Fruit fly (Drosophila melanogaster): ENCODE results near the gene kek1.

Gene kek1

DNA sequence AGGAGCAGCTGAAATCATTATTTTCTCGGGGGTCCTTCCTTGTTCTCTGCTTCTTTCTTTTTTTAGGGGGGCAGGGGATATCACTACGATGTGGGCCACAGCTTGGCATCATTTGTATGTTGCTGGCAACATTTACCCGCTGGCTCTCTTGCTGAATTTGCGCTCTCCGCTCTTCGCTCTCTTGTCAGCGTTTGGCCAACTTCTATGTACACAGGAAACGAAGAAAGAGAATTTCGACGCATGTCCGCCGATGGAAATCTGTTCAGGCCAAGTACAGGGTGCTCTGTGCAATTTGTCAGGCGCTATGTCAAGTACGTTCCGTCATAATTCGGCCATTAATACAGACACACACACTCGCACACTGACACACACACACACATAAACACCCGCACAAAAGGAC, 31.9 kb upstream of the kek1 start (continued):
- TF ChIP-seq zen2 (GFP tag; IDR thresholded peaks at IDR 0.05; ENCODE audit: partially characterized antibody) (peak; percentile 34; the same call in 1 of the 3 replicates), insv (GFP tag; optimal IDR thresholded peaks at IDR 0.05) (no peak), stwl (tag; optimal IDR thresholded peaks at IDR 0.05) (peak; percentile 51), tin (GFP tag; optimal IDR thresholded peaks at IDR 0.05) (no peak), lab (GFP tag; optimal IDR thresholded peaks at IDR 0.05) (peak; percentile 6), CG7928 (GFP tag; optimal IDR thresholded peaks at IDR 0.05) (no peak), abd-A (tag; optimal IDR thresholded peaks at IDR 0.05) (peak; percentile 58), CG4328 (GFP tag; optimal IDR thresholded peaks at IDR 0.05) (no peak), Myb (GFP tag; optimal IDR thresholded peaks at IDR 0.05) (no peak), CTCF (GFP tag; optimal IDR thresholded peaks at IDR 0.05) (no peak), Deaf1 (tag; optimal IDR thresholded peaks at IDR 0.05) (peak; percentile 89), CG1647 (GFP tag; optimal IDR thresholded peaks at IDR 0.05) (no peak), CG17385 (GFP tag; optimal IDR thresholded peaks at IDR 0.05) (peak; percentile 10), dpn (GFP tag; optimal IDR thresholded peaks at IDR 0.05) (no peak), Bdp1 (GFP tag; optimal IDR thresholded peaks at IDR 0.05) (no peak), CG11093 (GFP tag; IDR thresholded peaks at IDR 0.05) (no peak)

DNA sequence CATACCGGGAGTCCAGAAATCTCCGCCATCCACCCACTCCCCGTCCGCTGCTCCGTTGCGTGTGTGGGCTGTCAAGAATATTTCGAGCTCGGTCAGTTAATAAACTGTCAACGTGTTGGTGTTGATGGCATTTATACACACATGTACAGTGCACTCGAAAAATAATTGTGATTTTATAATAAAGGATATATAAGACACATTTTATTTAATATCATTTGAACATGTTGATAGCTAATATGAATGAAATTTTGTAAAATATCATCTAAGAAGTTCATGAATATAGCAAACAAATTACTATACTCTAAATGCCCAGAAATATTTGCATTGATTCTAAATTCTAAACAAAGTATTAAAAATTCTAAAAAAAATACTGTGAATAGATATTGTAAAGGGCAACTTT, 27.5 kb upstream of the kek1 start:
- TF ChIP-seq tll (GFP tag; optimal IDR thresholded peaks at IDR 0.05) (no peak), CG8281 (tag; optimal IDR thresholded peaks at IDR 0.05) (no peak), CG4854 (GFP tag; optimal IDR thresholded peaks at IDR 0.05) (no peak), CG12769 (tag; optimal IDR thresholded peaks at IDR 0.05) (no peak), CG3838 (GFP tag; optimal IDR thresholded peaks at IDR 0.05) (no peak), pho (GFP tag; optimal IDR thresholded peaks at IDR 0.05) (no peak), CG30431 (GFP tag; optimal IDR thresholded peaks at IDR 0.05) (no peak), Nf-YA (GFP tag; IDR thresholded peaks at IDR 0.05) (no peak), CG18262 (tag; optimal IDR thresholded peaks at IDR 0.05) (no peak), Neu2 (GFP tag; optimal IDR thresholded peaks at IDR 0.05; ENCODE audit: borderline replicate concordance) (no peak), al (GFP tag; IDR thresholded peaks at IDR 0.05) (no peak), CG34376 (GFP tag; optimal IDR thresholded peaks at IDR 0.05) (no peak), CG8944 (GFP tag; optimal IDR thresholded peaks at IDR 0.05) (no peak)

DNA sequence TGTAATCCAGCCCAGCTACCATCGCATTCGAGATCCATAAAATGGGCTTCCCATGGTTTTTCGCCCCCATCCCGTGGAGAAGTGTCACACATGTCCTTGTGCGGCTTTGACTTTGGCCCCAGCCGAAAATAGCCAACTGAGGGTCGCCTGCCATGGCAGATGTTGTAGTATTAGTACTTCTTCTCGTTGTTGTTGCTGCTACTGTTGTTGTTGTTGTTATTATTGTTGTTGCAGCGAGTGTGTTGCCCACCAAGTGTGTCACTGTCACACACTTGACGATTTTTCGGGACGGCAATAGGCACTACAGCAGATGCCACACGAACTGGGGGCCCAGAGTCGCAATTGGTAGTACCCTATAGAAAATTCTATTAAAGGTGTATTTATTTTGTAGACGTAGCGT, 20.9 kb upstream of the kek1 start:
- TF ChIP-seq Ets65A (GFP tag): peak; percentile 69
- peak; percentile 94 for TF ChIP-seq CG4360 (GFP tag; IDR thresholded peaks at IDR 0.05)
- TF ChIP-seq h (optimal IDR thresholded peaks at IDR 0.05): no peak
- TF ChIP-seq CG8944 (GFP tag; optimal IDR thresholded peaks at IDR 0.05): no peak
- TF ChIP-seq hth (optimal IDR thresholded peaks at IDR 0.05): no peak

DNA sequence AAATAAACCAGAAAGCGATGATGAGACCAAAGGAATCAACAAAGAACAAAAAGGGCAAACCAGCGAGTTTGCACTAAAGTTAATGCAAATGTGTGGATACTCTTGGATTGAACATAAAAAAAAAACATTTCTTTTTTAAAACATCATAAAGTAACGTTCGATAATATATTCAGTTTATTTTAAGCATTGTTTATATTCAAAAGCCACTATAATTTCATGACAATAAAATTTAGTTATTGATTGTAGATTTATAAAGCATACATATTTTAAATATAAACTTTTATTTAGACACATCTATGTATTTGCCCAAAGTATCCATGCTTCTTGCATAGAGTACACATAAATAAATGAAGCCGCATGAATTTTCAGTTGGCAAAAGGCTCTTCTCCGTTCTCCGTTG, 19.3 kb upstream of the kek1 start:
- TF ChIP-seq twi (tag; optimal IDR thresholded peaks at IDR 0.05): no peak
- peak; percentile 69 for TF ChIP-seq lbe (GFP tag; optimal IDR thresholded peaks at IDR 0.05)
- no peak for TF ChIP-seq CG12104 (GFP tag; optimal IDR thresholded peaks at IDR 0.05)
- TF ChIP-seq nom (GFP tag; optimal IDR thresholded peaks at IDR 0.05): peak; percentile 78
- peak in 1 of 2 experiments; percentile 51 for TF ChIP-seq bsh (GFP tag; optimal IDR thresholded peaks at IDR 0.05)
- TF ChIP-seq CG3838 (GFP tag; optimal IDR thresholded peaks at IDR 0.05): no peak
- no peak for TF ChIP-seq tup (GFP tag; optimal IDR thresholded peaks at IDR 0.05)

Measured in whole organism, embryonic.